Fruit fly (Drosophila melanogaster) whole organism, embryonic: ENCODE measurements around the gene mRpL35.
A peak's percentile ranks its signal among the peaks of the same experiment; 100 is the strongest.

Experiments
- B-H2 ChIP-seq: fragments of 200-800 bp; sonication (Bioruptor generic); optimal IDR thresholded peaks from 2 replicates; lab custom pipeline; 2018; ENCODE audit warnings: missing biosample characterization, mild to moderate bottlenecking, missing genetic modification characterization
- Bgb ChIP-seq: fragments of 200-800 bp; sonication (Bioruptor generic); IDR thresholded peaks from 2 replicates; pipeline ENCODE4 v1.3.6; 2022; ENCODE audit warnings: missing biosample characterization, missing genetic modification characterization; ENCODE audit not compliant: partially characterized antibody
- CG10959 ChIP-seq: fragments of 200-800 bp; sonication (Bioruptor generic); IDR thresholded peaks from 2 replicates; pipeline ENCODE4 v1.3.6; 2022; ENCODE audit warnings: missing biosample characterization, missing genetic modification characterization
- CG12104 ChIP-seq: fragments of 200-800 bp; sonication (Bioruptor generic); optimal IDR thresholded peaks from 3 replicates; lab custom pipeline; 2016; ENCODE audit warnings: missing biosample characterization, missing genetic modification characterization
- CG14860 ChIP-seq: fragments of 200-800 bp; sonication (Bioruptor generic); IDR thresholded peaks from 3 replicates; pipeline ENCODE4 v1.3.6; 2022; ENCODE audit warnings: missing biosample characterization, missing genetic modification characterization; ENCODE audit not compliant: partially characterized antibody
- CG3065 ChIP-seq: fragments of 200-800 bp; sonication (Bioruptor generic); optimal IDR thresholded peaks from 2 replicates; lab custom pipeline; 2016; ENCODE audit warnings: missing biosample characterization, missing genetic modification characterization
- CG3163 ChIP-seq: fragments of 200-800 bp; sonication (Bioruptor generic); optimal IDR thresholded peaks from 3 replicates; lab custom pipeline; 2016; ENCODE audit warnings: missing biosample characterization, missing genetic modification characterization
- CG4424 ChIP-seq: fragments of 200-800 bp; sonication (Bioruptor generic); optimal IDR thresholded peaks from 3 replicates; lab custom pipeline; 2016; ENCODE audit warnings: missing biosample characterization, missing genetic modification characterization
- CG4854 ChIP-seq: fragments of 200-800 bp; sonication (Bioruptor generic); optimal IDR thresholded peaks from 2 replicates; lab custom pipeline; 2016; ENCODE audit warnings: missing biosample characterization, missing genetic modification characterization, inconsistent platforms
- CG7372 ChIP-seq: fragments of 200-800 bp; sonication (Bioruptor generic); IDR thresholded peaks from 2 replicates; pipeline ENCODE4 v1.3.6; 2022; ENCODE audit warnings: missing biosample characterization, missing genetic modification characterization
- CG7745 ChIP-seq: fragments of 200-800 bp; sonication (Bioruptor generic); optimal IDR thresholded peaks from 2 replicates; lab custom pipeline; 2018; ENCODE audit warnings: missing biosample characterization, mild to moderate bottlenecking, missing genetic modification characterization, moderate library complexity
- CG7839 ChIP-seq: fragments of 200-800 bp; sonication (Bioruptor generic); optimal IDR thresholded peaks from 3 replicates; lab custom pipeline; 2018; ENCODE audit warnings: missing biosample characterization, mild to moderate bottlenecking, missing genetic modification characterization, moderate library complexity
- CG7928 ChIP-seq: fragments of 200-800 bp; sonication (Bioruptor generic); optimal IDR thresholded peaks from 2 replicates; lab custom pipeline; 2017; ENCODE audit warnings: missing biosample characterization, mild to moderate bottlenecking, missing genetic modification characterization
- CG8089 ChIP-seq: fragments of 200-800 bp; sonication (Bioruptor generic); optimal IDR thresholded peaks from 3 replicates; lab custom pipeline; 2016; ENCODE audit warnings: missing biosample characterization, missing genetic modification characterization
- CG8944 ChIP-seq: fragments of 200-800 bp; sonication (Bioruptor generic); optimal IDR thresholded peaks from 3 replicates; lab custom pipeline; 2016; ENCODE audit warnings: missing biosample characterization, missing genetic modification characterization
- CG9609 ChIP-seq: fragments of 200-800 bp; sonication (Bioruptor generic); optimal IDR thresholded peaks from 3 replicates; lab custom pipeline; 2016; ENCODE audit warnings: missing biosample characterization, missing genetic modification characterization
- CG9817 ChIP-seq: fragments of 200-800 bp; sonication (Bioruptor generic); optimal IDR thresholded peaks from 2 replicates; lab custom pipeline; 2018; ENCODE audit warnings: missing biosample characterization, mild to moderate bottlenecking, missing genetic modification characterization, moderate library complexity
- CHES-1-like ChIP-seq: fragments of 200-800 bp; sonication (Bioruptor generic); optimal IDR thresholded peaks from 2 replicates; lab custom pipeline; 2016; ENCODE audit warnings: missing biosample characterization, missing genetic modification characterization
- CTCF ChIP-seq: fragments of 200-800 bp; sonication (Bioruptor generic); optimal IDR thresholded peaks from 2 replicates; lab custom pipeline; 2017; ENCODE audit warnings: missing biosample characterization, mild to moderate bottlenecking, missing genetic modification characterization, moderate library complexity
- Camta ChIP-seq: fragments of 200-800 bp; sonication (Bioruptor generic); optimal IDR thresholded peaks from 2 replicates; lab custom pipeline; 2016; ENCODE audit warnings: missing biosample characterization, missing genetic modification characterization
- CoRest ChIP-seq: fragments of 200-800 bp; sonication (Bioruptor generic); optimal IDR thresholded peaks from 3 replicates; lab custom pipeline; 2018; ENCODE audit warnings: missing biosample characterization, mild to moderate bottlenecking, missing genetic modification characterization, moderate library complexity
- Dad ChIP-seq: fragments of 200-800 bp; sonication (Bioruptor generic); optimal IDR thresholded peaks from 3 replicates; lab custom pipeline; 2016; ENCODE audit warnings: missing biosample characterization, missing genetic modification characterization
- Doc2 ChIP-seq: fragments of 200-800 bp; sonication (Bioruptor generic); IDR thresholded peaks from 2 replicates; pipeline ENCODE4 v1.3.6; 2022; ENCODE audit warnings: missing biosample characterization, missing genetic modification characterization
- E2f1 ChIP-seq: fragments of 200-800 bp; sonication (Bioruptor generic); IDR thresholded peaks from 2 replicates; pipeline ENCODE4 v1.3.6; 2022; ENCODE audit warnings: missing biosample characterization, missing genetic modification characterization
- ERR ChIP-seq: fragments of 200-800 bp; sonication (Bioruptor generic); optimal IDR thresholded peaks from 2 replicates; lab custom pipeline; 2016; ENCODE audit warnings: missing biosample characterization, missing genetic modification characterization
- Gsc ChIP-seq: fragments of 200-800 bp; sonication (Bioruptor generic); IDR thresholded peaks from 2 replicates; pipeline ENCODE4 v1.3.6; 2022; ENCODE audit warnings: missing biosample characterization, missing genetic modification characterization
- Hr3 ChIP-seq: fragments of 200-800 bp; sonication (Bioruptor generic); optimal IDR thresholded peaks from 3 replicates; lab custom pipeline; 2016; ENCODE audit warnings: missing biosample characterization, missing genetic modification characterization
- MBD-R2 ChIP-seq: fragments of 200-800 bp; sonication (Bioruptor generic); IDR thresholded peaks from 2 replicates; pipeline ENCODE4 v1.3.6; 2022; ENCODE audit warnings: missing biosample characterization, missing genetic modification characterization
- Meics ChIP-seq: fragments of 200-800 bp; sonication (Bioruptor generic); optimal IDR thresholded peaks from 2 replicates; lab custom pipeline; 2017; ENCODE audit warnings: missing biosample characterization, mild to moderate bottlenecking, missing genetic modification characterization
- Optix ChIP-seq: fragments of 200-800 bp; sonication (Bioruptor generic); IDR thresholded peaks from 3 replicates; pipeline ENCODE4 v1.3.6; 2022; ENCODE audit warnings: missing biosample characterization, missing genetic modification characterization
- Sin3A ChIP-seq: fragments of >200 bp; optimal IDR thresholded peaks from 2 replicates; lab custom pipeline; 2018
- br ChIP-seq: fragments of >200 bp; optimal IDR thresholded peaks from 2 replicates; lab custom pipeline; 2017
- fu2 ChIP-seq: fragments of 200-800 bp; sonication (Bioruptor generic); optimal IDR thresholded peaks from 2 replicates; lab custom pipeline; 2016; ENCODE audit warnings: missing biosample characterization, missing genetic modification characterization
- kah ChIP-seq: fragments of 200-800 bp; sonication (Bioruptor generic); optimal IDR thresholded peaks from 2 replicates; lab custom pipeline; 2018; ENCODE audit warnings: missing biosample characterization, mild to moderate bottlenecking, missing genetic modification characterization
- kay ChIP-seq: fragments of 200-800 bp; sonication (Bioruptor generic); optimal IDR thresholded peaks from 2 replicates; lab custom pipeline; 2016; ENCODE audit warnings: missing biosample characterization, missing genetic modification characterization
- knrl ChIP-seq: fragments of 200-800 bp; sonication (Bioruptor generic); IDR thresholded peaks from 3 replicates; pipeline ENCODE4 v1.3.6; 2022; ENCODE audit warnings: missing biosample characterization, missing genetic modification characterization; ENCODE audit not compliant: partially characterized antibody
- lilli ChIP-seq: fragments of 200-800 bp; sonication (Bioruptor generic); optimal IDR thresholded peaks from 3 replicates; lab custom pipeline; 2016; ENCODE audit warnings: missing biosample characterization, missing genetic modification characterization
- maf-S ChIP-seq: fragments of 200-800 bp; sonication (Bioruptor generic); optimal IDR thresholded peaks from 2 replicates; lab custom pipeline; 2016; ENCODE audit warnings: missing biosample characterization, missing genetic modification characterization
- nerfin-2 ChIP-seq: fragments of 200-800 bp; sonication (Bioruptor generic); IDR thresholded peaks from 2 replicates; pipeline ENCODE4 v1.3.6; 2022; ENCODE audit warnings: missing biosample characterization, missing genetic modification characterization; ENCODE audit not compliant: partially characterized antibody
- onecut ChIP-seq: fragments of 200-800 bp; sonication (Bioruptor generic); IDR thresholded peaks from 2 replicates; pipeline ENCODE4 v1.3.6; 2022; ENCODE audit warnings: missing biosample characterization, missing genetic modification characterization
- p53 ChIP-seq: fragments of 200-800 bp; sonication (Bioruptor generic); optimal IDR thresholded peaks from 2 replicates; lab custom pipeline; 2016; ENCODE audit warnings: missing biosample characterization, missing genetic modification characterization
- pb ChIP-seq: fragments of 200-800 bp; sonication (Bioruptor generic); optimal IDR thresholded peaks from 3 replicates; lab custom pipeline; 2016; ENCODE audit warnings: missing biosample characterization, missing genetic modification characterization
- pita ChIP-seq: fragments of 200-800 bp; sonication (Bioruptor generic); optimal IDR thresholded peaks from 2 replicates; lab custom pipeline; 2017; ENCODE audit warnings: missing biosample characterization, mild to moderate bottlenecking, missing genetic modification characterization
- psq ChIP-seq: fragments of 200-800 bp; sonication (Bioruptor generic); optimal IDR thresholded peaks from 2 replicates; lab custom pipeline; 2017; ENCODE audit warnings: missing biosample characterization, missing genetic modification characterization
- pum ChIP-seq: fragments of 200-800 bp; sonication (Bioruptor generic); optimal IDR thresholded peaks from 2 replicates; lab custom pipeline; 2016; ENCODE audit warnings: missing biosample characterization, missing genetic modification characterization
- row ChIP-seq: fragments of 200-800 bp; sonication (Bioruptor generic); IDR thresholded peaks from 3 replicates; pipeline ENCODE4 v1.3.6; 2022; ENCODE audit warnings: missing biosample characterization, missing genetic modification characterization
- scrt ChIP-seq: fragments of 200-800 bp; sonication (Bioruptor generic); optimal IDR thresholded peaks from 2 replicates; lab custom pipeline; 2018; ENCODE audit warnings: missing biosample characterization, mild to moderate bottlenecking, missing genetic modification characterization, moderate library complexity
- sens ChIP-seq: fragments of 200-800 bp; sonication (Bioruptor generic); peaks from one replicate; lab custom pipeline; 2016; ENCODE audit warnings: missing biosample characterization, missing genetic modification characterization
- tin ChIP-seq: fragments of 200-800 bp; sonication (Bioruptor generic); optimal IDR thresholded peaks from 3 replicates; lab custom pipeline; 2016; ENCODE audit warnings: missing biosample characterization, missing genetic modification characterization
- vnd ChIP-seq: fragments of 200-800 bp; sonication (Bioruptor generic); IDR thresholded peaks from 3 replicates; pipeline ENCODE4 v1.3.6; 2022; ENCODE audit warnings: missing biosample characterization, missing genetic modification characterization; ENCODE audit not compliant: partially characterized antibody
- vvl ChIP-seq: fragments of 200-800 bp; sonication (Bioruptor generic); IDR thresholded peaks from 2 replicates; pipeline ENCODE4 v1.3.6; 2022; ENCODE audit warnings: missing biosample characterization, missing genetic modification characterization
- zfh2 ChIP-seq: fragments of 200-800 bp; sonication (Bioruptor generic); optimal IDR thresholded peaks from 2 replicates; lab custom pipeline; 2016; ENCODE audit warnings: missing biosample characterization, missing genetic modification characterization

mRpL35 gene

DNA sequence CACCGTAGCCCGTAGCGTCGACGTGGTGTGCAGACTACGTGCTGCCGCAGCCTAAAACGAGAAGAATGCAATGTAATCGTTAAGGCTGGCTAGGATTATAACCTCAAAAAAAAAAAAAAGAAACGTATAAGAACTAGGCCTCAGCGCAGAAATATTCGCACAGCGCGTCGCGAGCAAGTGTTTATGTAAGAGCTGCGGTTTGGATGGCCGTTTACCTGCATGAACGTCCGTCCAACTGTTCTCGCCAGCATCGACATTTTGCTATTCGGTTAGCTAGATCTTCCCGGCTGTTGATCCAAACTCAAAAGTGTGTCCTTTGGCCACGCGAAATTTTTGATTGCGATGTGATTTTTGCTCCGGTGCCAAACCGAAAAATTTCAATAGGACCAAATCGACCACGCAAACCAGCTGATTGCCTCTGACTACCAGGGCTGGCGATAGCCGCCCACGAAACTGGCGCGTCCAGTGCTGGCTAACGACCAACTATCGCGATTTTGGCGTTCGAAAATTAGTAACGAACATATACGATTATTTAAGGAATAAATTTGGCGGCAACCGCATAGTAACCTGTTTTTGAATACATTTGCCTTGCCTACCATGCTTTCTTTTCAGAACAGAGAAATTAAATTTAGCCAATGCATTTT is 4.4 kb upstream of the mRpL35 start, which contains the start of gene Idh3b (continued):
- TF ChIP-seq CG9609 (peak; percentile 57), Dad (GFP tag; lab: Kevin White, UChicago) (peak; percentile 50), CG14860 (GFP tag; lab: Robert Waterston, UW) (peak; percentile 75), ERR (GFP tag; lab: Kevin White, UChicago) (peak; percentile 30), CoRest (tag; lab: Kevin White, UChicago) (peak; percentile 61), Gsc (no peak), CG9817 (tag; lab: Kevin White, UChicago) (peak; percentile 67), lilli (GFP tag; lab: Kevin White, UChicago) (peak; percentile 76), CHES-1-like (peak; percentile 84), maf-S (GFP tag; lab: Kevin White, UChicago) (peak; percentile 28), Hr3 (GFP tag; lab: Kevin White, UChicago) (peak; percentile 42), CG8944 (peak; percentile 62), CG8089 (GFP tag; lab: Kevin White, UChicago) (no peak), scrt (GFP tag; lab: Kevin White, UChicago) (peak; percentile 55), nerfin-2 (GFP tag; lab: Robert Waterston, UW) (peak; percentile 72), E2f1 (GFP tag; lab: Robert Waterston, UW) (no peak; the same call in 1 of the 2 replicates), row (GFP tag; lab: Robert Waterston, UW) (peak; percentile 94), CG3163 (peak; percentile 36), MBD-R2 (GFP tag; lab: Robert Waterston, UW) (peak; percentile 97), CTCF (GFP tag; lab: Kevin White, UChicago) (peak; percentile 40), sens (GFP tag; lab: Kevin White, UChicago) (peak; percentile 93), kah (GFP tag; lab: Kevin White, UChicago) (peak; percentile 28), B-H2 (GFP tag; lab: Kevin White, UChicago) (peak; percentile 87), CG12104 (GFP tag; lab: Kevin White, UChicago) (peak; percentile 8), p53 (GFP tag; lab: Kevin White, UChicago) (peak; percentile 28), CG3065 (GFP tag; lab: Kevin White, UChicago) (peak; percentile 55), psq (GFP tag; lab: Kevin White, UChicago) (no peak), Optix (GFP tag; lab: Robert Waterston, UW) (no peak), knrl (peak; percentile 94), onecut (GFP tag; lab: Robert Waterston, UW) (peak; percentile 77), Camta (GFP tag; lab: Kevin White, UChicago) (peak; percentile 37), CG7928 (peak; percentile 98), pum (GFP tag; lab: Kevin White, UChicago) (peak; percentile 70), Bgb (GFP tag; lab: Robert Waterston, UW) (peak; percentile 98), vnd (GFP tag; lab: Robert Waterston, UW) (peak; percentile 86), fu2 (GFP tag; lab: Kevin White, UChicago) (peak; percentile 37), kay (GFP tag; lab: Kevin White, UChicago) (peak; percentile 20), CG7839 (no peak), CG10959 (peak; percentile 15; the same call in 1 of the 2 replicates), tin (GFP tag; lab: Kevin White, UChicago) (peak; percentile 65), pita (GFP tag; lab: Kevin White, UChicago) (no peak), CG4854 (GFP tag; lab: Kevin White, UChicago) (peak; percentile 61), br (no peak), Doc2 (GFP tag; lab: Robert Waterston, UW) (peak; percentile 28; the same call in 1 of the 2 replicates), pb (GFP tag; lab: Kevin White, UChicago) (peak; percentile 48), Meics (GFP tag; lab: Kevin White, UChicago) (peak; percentile 100), CG4424 (GFP tag; lab: Kevin White, UChicago) (peak; percentile 53), zfh2 (peak; percentile 81), CG7745 (tag; lab: Kevin White, UChicago) (no peak), CG7372 (GFP tag; lab: Robert Waterston, UW) (peak; percentile 58), Sin3A (lab: Kevin White, UChicago) (peak; percentile 45), vvl (GFP tag; lab: Robert Waterston, UW) (peak; percentile 95; the same call in 1 of the 2 replicates)
